Worm (Caenorhabditis elegans): ENCODE results near the gene fipr-2.

- TF ChIP-seq hlh-8 (tag; optimal IDR thresholded peaks at IDR 0.05) (no peak), ceh-30 (tag; optimal IDR thresholded peaks at IDR 0.05) (no peak), tbx-2 (tag; optimal IDR thresholded peaks at IDR 0.05) (no peak), ceh-19 (GFP tag; optimal IDR thresholded peaks at IDR 0.05) (no peak), K09A11.1 (tag; optimal IDR thresholded peaks at IDR 0.05; ENCODE audit: insufficient read depth) (no peak), lin-11 (tag; optimal IDR thresholded peaks at IDR 0.05) (no peak), fkh-6 (tag; optimal IDR thresholded peaks at IDR 0.05) (no peak), nhr-11 (tag; optimal IDR thresholded peaks at IDR 0.05) (no peak), sox-4 (tag; optimal IDR thresholded peaks at IDR 0.05) (no peak), pax-1 (tag; optimal IDR thresholded peaks at IDR 0.05) (no peak), ceh-9 (tag; optimal IDR thresholded peaks at IDR 0.05) (no peak)
Observed at ce11 chrV:12404544-12404943, 39.4 kb downstream of the fipr-2 start, which contains the start of gene K01D12.9.

Data from whole organism, late embryonic.